Fruit fly (Drosophila melanogaster): Measurements from ENCODE around the gene Cht5.

The Cht5 gene

DNA sequence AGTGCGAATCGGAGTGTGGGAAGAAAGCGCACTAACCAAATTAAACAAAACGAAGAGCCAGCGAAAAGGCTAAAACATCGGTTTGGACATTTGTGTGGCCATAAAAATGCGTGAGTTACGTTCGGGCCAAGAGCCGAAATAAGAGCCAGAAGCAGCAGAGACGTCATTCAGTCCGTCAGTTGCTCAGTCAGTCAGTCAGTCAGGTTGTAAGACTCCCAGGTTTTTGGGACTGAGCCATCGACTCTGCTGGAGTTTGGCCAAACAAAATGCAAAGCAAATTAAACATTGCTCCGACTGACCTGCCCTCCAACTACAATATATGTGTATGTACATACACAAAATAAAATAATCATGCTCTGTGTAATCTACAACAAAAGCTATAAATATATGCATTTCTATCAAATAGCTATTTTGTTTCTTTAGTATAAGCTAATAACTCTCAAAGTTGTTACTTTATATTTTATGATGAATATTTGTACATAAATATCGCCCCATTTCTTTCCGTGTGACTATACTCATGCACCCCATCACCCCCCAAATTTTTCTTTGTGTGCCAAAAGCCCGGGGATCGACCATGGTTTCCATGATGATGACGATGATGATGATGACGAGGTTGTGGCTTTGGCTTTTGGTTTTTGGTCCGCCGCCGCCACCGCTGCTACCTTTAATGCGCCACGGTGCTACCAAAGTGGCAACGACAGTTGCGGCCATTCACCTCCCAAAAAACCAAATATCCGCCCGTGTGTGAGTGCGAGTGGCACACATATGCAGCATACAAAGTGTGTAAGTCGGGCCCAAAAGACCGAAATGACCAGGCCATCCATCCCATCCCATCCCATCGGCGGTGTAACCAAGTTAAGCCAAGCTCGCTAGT is 26.0 kb downstream of the Cht5 start (continued):
- TF ChIP-seq spab (GFP tag; optimal IDR thresholded peaks at IDR 0.05) = no peak
- TF ChIP-seq Hr4 (GFP tag; optimal IDR thresholded peaks at IDR 0.05) = peak; percentile 49
- TF ChIP-seq lz (GFP tag; optimal IDR thresholded peaks at IDR 0.05) = peak; percentile 89
- peak; percentile 47 for TF ChIP-seq Sox15 (GFP tag; optimal IDR thresholded peaks at IDR 0.05)
- no peak for TF ChIP-seq CG11294 (GFP tag; IDR thresholded peaks at IDR 0.05)
- peak; percentile 88 for TF ChIP-seq topi (GFP tag; optimal IDR thresholded peaks at IDR 0.05)
- no peak for TF ChIP-seq CG6276 (GFP tag; optimal IDR thresholded peaks at IDR 0.05)
- TF ChIP-seq CG11762 (GFP tag; optimal IDR thresholded peaks at IDR 0.05; ENCODE audit: insufficient read depth) = peak; percentile 15
- TF ChIP-seq esn (GFP tag; optimal IDR thresholded peaks at IDR 0.05) = peak; percentile 92
- TF ChIP-seq CG11902 (GFP tag; optimal IDR thresholded peaks at IDR 0.05) = peak; percentile 61
- TF ChIP-seq CG6163 (GFP tag; IDR thresholded peaks at IDR 0.05) = 0 out of 3 replicates have a peak, but pooled peaks have one; percentile 53
- TF ChIP-seq CG6808 (GFP tag; optimal IDR thresholded peaks at IDR 0.05) = no peak
- TF ChIP-seq fkh (GFP tag; optimal IDR thresholded peaks at IDR 0.05) = no peak
- TF ChIP-seq ss (GFP tag; optimal IDR thresholded peaks at IDR 0.05) = no peak
- peak; percentile 70 for TF ChIP-seq CG15336 (GFP tag; IDR thresholded peaks at IDR 0.05)
- TF ChIP-seq Smox (GFP tag; optimal IDR thresholded peaks at IDR 0.05) = peak; percentile 88
- peak; percentile 51 for TF ChIP-seq achi (GFP tag; optimal IDR thresholded peaks at IDR 0.05)
- TF ChIP-seq Lpt (GFP tag; optimal IDR thresholded peaks at IDR 0.05) = no peak
- TF ChIP-seq Eip75B (GFP tag; optimal IDR thresholded peaks at IDR 0.05) = peak; percentile 57
- TF ChIP-seq Eip78C (GFP tag) = peak; percentile 91
- peak; percentile 10 for TF ChIP-seq vri (GFP tag; optimal IDR thresholded peaks at IDR 0.05)
- peak; percentile 77 for TF ChIP-seq acj6 (GFP tag; optimal IDR thresholded peaks at IDR 0.05)
- no peak for TF ChIP-seq Gug (GFP tag; IDR thresholded peaks at IDR 0.05)
- TF ChIP-seq CG6854 (GFP tag; optimal IDR thresholded peaks at IDR 0.05) = no peak
- no peak for TF ChIP-seq Ets96B (tag; optimal IDR thresholded peaks at IDR 0.05)
- peak; percentile 72 for TF ChIP-seq CG6792 (GFP tag; optimal IDR thresholded peaks at IDR 0.05)
- TF ChIP-seq CG9139 (GFP tag; optimal IDR thresholded peaks at IDR 0.05) = no peak
- TF ChIP-seq CG8632 (GFP tag; optimal IDR thresholded peaks at IDR 0.05) = peak; percentile 43
- no peak for TF ChIP-seq CG3032 (tag; optimal IDR thresholded peaks at IDR 0.05)
- peak; percentile 73 for TF ChIP-seq Sox14 (GFP tag; optimal IDR thresholded peaks at IDR 0.05)
- TF ChIP-seq CG31627 (GFP tag; optimal IDR thresholded peaks at IDR 0.05) = peak; percentile 90
- no peak for TF ChIP-seq CG1621 (tag; optimal IDR thresholded peaks at IDR 0.05)
- TF ChIP-seq salr (GFP tag; optimal IDR thresholded peaks at IDR 0.05) = no peak
- TF ChIP-seq CG32006 (GFP tag; optimal IDR thresholded peaks at IDR 0.05) = peak; percentile 25

DNA sequence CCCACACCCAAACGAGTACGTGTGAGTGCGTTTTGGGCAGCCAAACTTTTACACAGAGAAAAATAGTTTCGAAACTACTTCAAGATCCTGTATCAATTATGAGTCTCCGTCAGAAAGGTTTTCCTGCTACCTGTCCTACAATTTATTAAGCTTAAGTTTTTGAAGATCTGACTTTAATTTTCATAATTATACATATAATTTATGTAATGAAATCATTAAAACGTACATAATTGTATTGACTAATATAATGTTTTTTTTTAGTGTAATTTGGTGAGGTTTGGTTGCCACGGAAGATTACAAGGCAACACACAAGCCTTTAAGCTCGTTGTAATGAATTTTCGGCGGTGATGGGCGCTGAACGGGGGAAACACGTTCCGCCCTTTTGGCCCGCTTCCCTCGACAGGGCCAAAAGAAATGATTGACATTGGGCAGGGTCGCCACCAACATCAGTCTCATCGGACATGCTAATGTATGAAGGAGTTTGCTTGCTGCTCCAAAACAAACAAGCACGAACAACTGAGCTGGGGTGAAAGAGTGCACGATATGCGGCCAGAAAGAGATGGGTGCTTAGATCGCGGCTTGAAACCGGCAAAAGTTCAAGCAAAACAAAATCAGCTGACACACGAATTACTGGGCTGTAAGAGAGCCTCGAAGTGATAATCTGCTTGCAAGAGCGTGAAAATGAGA is 26.8 kb downstream of the Cht5 start:
- TF ChIP-seq fd85E (GFP tag; optimal IDR thresholded peaks at IDR 0.05) = no peak
- peak; percentile 52 for TF ChIP-seq CG7368 (GFP tag; optimal IDR thresholded peaks at IDR 0.05)
- no peak for TF ChIP-seq CG11294 (GFP tag; IDR thresholded peaks at IDR 0.05)
- peak; percentile 61; the same call in 1 of the 3 replicates for TF ChIP-seq CG8119 (GFP tag; IDR thresholded peaks at IDR 0.05)
- TF ChIP-seq CG16779 (tag; optimal IDR thresholded peaks at IDR 0.05) = no peak
- peak; percentile 85 for TF ChIP-seq Met (GFP tag; optimal IDR thresholded peaks at IDR 0.05)
- TF ChIP-seq dac (GFP tag; optimal IDR thresholded peaks at IDR 0.05) = peak; percentile 32
- peak; percentile 77 for TF ChIP-seq lz (GFP tag; optimal IDR thresholded peaks at IDR 0.05)
- no peak for TF ChIP-seq salr (GFP tag; optimal IDR thresholded peaks at IDR 0.05)
- TF ChIP-seq fkh (GFP tag; optimal IDR thresholded peaks at IDR 0.05) = no peak
- no peak for TF ChIP-seq Eip75B (GFP tag; optimal IDR thresholded peaks at IDR 0.05)
- peak; percentile 73; the same call in 2 of the 3 replicates for TF ChIP-seq eg (GFP tag; IDR thresholded peaks at IDR 0.05)
- TF ChIP-seq Blimp-1 (GFP tag; optimal IDR thresholded peaks at IDR 0.05) = peak; percentile 66
- TF ChIP-seq cyc (GFP tag; optimal IDR thresholded peaks at IDR 0.05) = peak; percentile 75
- peak; percentile 86 for TF ChIP-seq Smox (GFP tag; optimal IDR thresholded peaks at IDR 0.05)
- no peak for TF ChIP-seq ss (GFP tag; optimal IDR thresholded peaks at IDR 0.05)
- no peak for TF ChIP-seq vri (GFP tag; optimal IDR thresholded peaks at IDR 0.05)
- no peak for TF ChIP-seq CG6808 (GFP tag; optimal IDR thresholded peaks at IDR 0.05)
- no peak for TF ChIP-seq Lpt (GFP tag; optimal IDR thresholded peaks at IDR 0.05)
- no peak for TF ChIP-seq CG6854 (GFP tag; optimal IDR thresholded peaks at IDR 0.05)
- TF ChIP-seq Ets96B (tag; optimal IDR thresholded peaks at IDR 0.05) = no peak
- TF ChIP-seq CG6792 (GFP tag; optimal IDR thresholded peaks at IDR 0.05) = peak; percentile 78
- TF ChIP-seq CG1621 (tag; optimal IDR thresholded peaks at IDR 0.05) = no peak
- peak; percentile 19; the same call in 2 of the 3 replicates for TF ChIP-seq CG6163 (GFP tag; IDR thresholded peaks at IDR 0.05)
- no peak for TF ChIP-seq CG3032 (tag; optimal IDR thresholded peaks at IDR 0.05)
- TF ChIP-seq CG31627 (GFP tag; optimal IDR thresholded peaks at IDR 0.05) = peak; percentile 78
- peak; percentile 57 for TF ChIP-seq Hr4 (GFP tag; optimal IDR thresholded peaks at IDR 0.05)
- TF ChIP-seq Hr39 (GFP tag; optimal IDR thresholded peaks at IDR 0.05) = peak; percentile 78
- peak; percentile 67 for TF ChIP-seq achi (GFP tag; optimal IDR thresholded peaks at IDR 0.05)

Data from whole organism, prepupa.